Fruit fly (Drosophila melanogaster) whole organism, embryonic: ENCODE measurements around the gene CG43814.

Source experiments
- Abd-B ChIP-seq: fragments of 200-800 bp; sonication (Bioruptor generic); optimal IDR thresholded peaks from 2 replicates; lab custom pipeline; 2018; ENCODE audit warnings: missing biosample characterization, mild to moderate bottlenecking, missing genetic modification characterization, moderate library complexity
- Blimp-1 ChIP-seq: fragments of 200-800 bp; sonication (Bioruptor generic); optimal IDR thresholded peaks from 3 replicates; lab custom pipeline; 2018; ENCODE audit warnings: missing biosample characterization, missing genetic modification characterization, mild to moderate bottlenecking, moderate library complexity, missing genetic modification reagents
- CG12071 ChIP-seq: fragments of 200-800 bp; sonication (Bioruptor generic); optimal IDR thresholded peaks from 3 replicates; lab custom pipeline; 2018; ENCODE audit warnings: missing biosample characterization, mild to moderate bottlenecking, missing genetic modification characterization
- CG13775 ChIP-seq: fragments of 200-800 bp; sonication (Bioruptor generic); optimal IDR thresholded peaks from 3 replicates; lab custom pipeline; 2017; ENCODE audit warnings: missing biosample characterization, mild to moderate bottlenecking, missing genetic modification characterization
- CG14014 ChIP-seq: fragments of 200-800 bp; sonication (Bioruptor generic); IDR thresholded peaks from 2 replicates; pipeline ENCODE4 v1.3.6; 2022; ENCODE audit warnings: missing biosample characterization, missing genetic modification characterization
- CG15269 ChIP-seq: fragments of 200-800 bp; sonication (Bioruptor generic); optimal IDR thresholded peaks from 2 replicates; lab custom pipeline; 2018; ENCODE audit warnings: missing biosample characterization, mild to moderate bottlenecking, missing genetic modification characterization, moderate library complexity
- CG1603 ChIP-seq: fragments of 200-800 bp; sonication (Bioruptor generic); optimal IDR thresholded peaks from 2 replicates; lab custom pipeline; 2019; ENCODE audit warnings: missing biosample characterization, mild to moderate bottlenecking, missing genetic modification characterization, moderate library complexity
- CG16813 ChIP-seq: fragments of 200-800 bp; sonication (Bioruptor generic); IDR thresholded peaks from 3 replicates; pipeline ENCODE4 v1.3.6; 2022; ENCODE audit warnings: missing biosample characterization, missing genetic modification characterization; ENCODE audit not compliant: partially characterized antibody
- CG17568 ChIP-seq: fragments of 200-800 bp; sonication (Bioruptor generic); optimal IDR thresholded peaks from 2 replicates; lab custom pipeline; 2018; ENCODE audit warnings: missing biosample characterization, mild to moderate bottlenecking, missing genetic modification characterization, moderate library complexity
- CG17802 ChIP-seq: fragments of 200-800 bp; sonication (Bioruptor generic); optimal IDR thresholded peaks from 2 replicates; lab custom pipeline; 2018; ENCODE audit warnings: missing biosample characterization, mild to moderate bottlenecking, missing genetic modification characterization, moderate library complexity
- CG1832 ChIP-seq: fragments of 200-800 bp; sonication (Bioruptor generic); optimal IDR thresholded peaks from 2 replicates; lab custom pipeline; 2017; ENCODE audit warnings: missing biosample characterization, mild to moderate bottlenecking, missing genetic modification characterization, inconsistent platforms
- CG2199 ChIP-seq: fragments of 200-800 bp; sonication (Bioruptor generic); IDR thresholded peaks from 3 replicates; pipeline ENCODE4 v1.3.6; 2022; ENCODE audit warnings: missing biosample characterization, missing genetic modification characterization
- CG31388 ChIP-seq: fragments of 200-800 bp; sonication (Bioruptor generic); optimal IDR thresholded peaks from 2 replicates; lab custom pipeline; 2016; ENCODE audit warnings: missing biosample characterization, missing genetic modification characterization
- CG3995 ChIP-seq: fragments of 200-800 bp; sonication (Bioruptor generic); optimal IDR thresholded peaks from 3 replicates; lab custom pipeline; 2016; ENCODE audit warnings: missing biosample characterization, missing genetic modification characterization
- CG7271 ChIP-seq: fragments of 200-800 bp; sonication (Bioruptor generic); optimal IDR thresholded peaks from 2 replicates; lab custom pipeline; 2018; ENCODE audit warnings: missing biosample characterization, mild to moderate bottlenecking, missing genetic modification characterization, moderate library complexity
- CG8281 ChIP-seq: fragments of 200-800 bp; sonication (Bioruptor generic); optimal IDR thresholded peaks from 2 replicates; lab custom pipeline; 2018; ENCODE audit warnings: missing biosample characterization, mild to moderate bottlenecking, missing genetic modification characterization, moderate library complexity
- CG8359 ChIP-seq: fragments of 200-800 bp; sonication (Bioruptor generic); optimal IDR thresholded peaks from 2 replicates; lab custom pipeline; 2017; ENCODE audit warnings: missing biosample characterization, mild to moderate bottlenecking, missing genetic modification characterization, borderline replicate concordance
- CG8944 ChIP-seq: fragments of 200-800 bp; sonication (Bioruptor generic); optimal IDR thresholded peaks from 3 replicates; lab custom pipeline; 2016; ENCODE audit warnings: missing biosample characterization, missing genetic modification characterization
- D19B ChIP-seq: fragments of 200-800 bp; sonication (Bioruptor generic); optimal IDR thresholded peaks from 2 replicates; lab custom pipeline; 2017; ENCODE audit warnings: missing biosample characterization, mild to moderate bottlenecking, missing genetic modification characterization
- Dad ChIP-seq: fragments of 200-800 bp; sonication (Bioruptor generic); optimal IDR thresholded peaks from 3 replicates; lab custom pipeline; 2016; ENCODE audit warnings: missing biosample characterization, missing genetic modification characterization
- Elba2 ChIP-seq: fragments of 200-800 bp; sonication (Bioruptor generic); optimal IDR thresholded peaks from 3 replicates; lab custom pipeline; 2016; ENCODE audit warnings: missing biosample characterization, missing genetic modification characterization
- Fer1 ChIP-seq: fragments of 200-800 bp; sonication (Bioruptor generic); optimal IDR thresholded peaks from 2 replicates; lab custom pipeline; 2017; ENCODE audit warnings: missing biosample characterization, mild to moderate bottlenecking, missing genetic modification characterization
- Hey ChIP-seq: fragments of 200-800 bp; sonication (Bioruptor generic); optimal IDR thresholded peaks from 3 replicates; lab custom pipeline; 2018; ENCODE audit warnings: missing biosample characterization, mild to moderate bottlenecking, missing genetic modification characterization
- MESR4 ChIP-seq: fragments of 200-800 bp; sonication (Bioruptor generic); optimal IDR thresholded peaks from 2 replicates; lab custom pipeline; 2018; ENCODE audit warnings: missing biosample characterization, mild to moderate bottlenecking, missing genetic modification characterization, moderate library complexity
- Sox102F ChIP-seq: fragments of 200-800 bp; sonication (Bioruptor generic); optimal IDR thresholded peaks from 2 replicates; lab custom pipeline; 2018; ENCODE audit warnings: missing biosample characterization, mild to moderate bottlenecking, missing genetic modification characterization, moderate library complexity
- chif ChIP-seq, 2 experiments: fragments of 200-800 bp; sonication (Bioruptor generic); optimal IDR thresholded peaks; 3 replicates each; lab custom pipeline; 2016; ENCODE audit warnings: missing biosample characterization in 2 of 2, missing genetic modification characterization in 2 of 2
- chinmo ChIP-seq: fragments of 200-800 bp; sonication (Bioruptor generic); IDR thresholded peaks from 4 replicates; pipeline ENCODE4 v1.3.6; 2022; ENCODE audit warnings: missing biosample characterization, missing genetic modification characterization; ENCODE audit not compliant: partially characterized antibody
- dati ChIP-seq: fragments of 200-800 bp; sonication (Bioruptor generic); IDR thresholded peaks from 2 replicates; pipeline ENCODE4 v1.3.6; 2022; ENCODE audit warnings: missing biosample characterization, missing genetic modification characterization
- dysf ChIP-seq: fragments of 200-800 bp; sonication (Bioruptor generic); IDR thresholded peaks from 3 replicates; pipeline ENCODE4 v1.3.6; 2022; ENCODE audit warnings: missing biosample characterization, missing genetic modification characterization
- fd64A ChIP-seq: fragments of 200-800 bp; sonication (Bioruptor generic); optimal IDR thresholded peaks from 3 replicates; lab custom pipeline; 2018; ENCODE audit warnings: missing biosample characterization, mild to moderate bottlenecking, missing genetic modification characterization
- grn ChIP-seq: fragments of 200-800 bp; sonication (Bioruptor generic); optimal IDR thresholded peaks from 3 replicates; lab custom pipeline; 2017; ENCODE audit warnings: missing biosample characterization, missing genetic modification characterization
- gro ChIP-seq: fragments of 200-800 bp; sonication (Bioruptor generic); optimal IDR thresholded peaks from 2 replicates; lab custom pipeline; 2016; ENCODE audit warnings: missing biosample characterization, missing genetic modification characterization
- hb ChIP-seq: fragments of 200-800 bp; sonication (Bioruptor generic); IDR thresholded peaks from 3 replicates; pipeline ENCODE4 v1.3.6; 2022; ENCODE audit warnings: missing biosample characterization, missing genetic modification characterization; ENCODE audit not compliant: partially characterized antibody
- kah ChIP-seq: fragments of 200-800 bp; sonication (Bioruptor generic); optimal IDR thresholded peaks from 2 replicates; lab custom pipeline; 2018; ENCODE audit warnings: missing biosample characterization, mild to moderate bottlenecking, missing genetic modification characterization
- lbe ChIP-seq: fragments of 200-800 bp; sonication (Bioruptor generic); optimal IDR thresholded peaks from 2 replicates; lab custom pipeline; 2016; ENCODE audit warnings: missing biosample characterization, mild to moderate bottlenecking, missing genetic modification characterization
- nerfin-2 ChIP-seq: fragments of 200-800 bp; sonication (Bioruptor generic); IDR thresholded peaks from 2 replicates; pipeline ENCODE4 v1.3.6; 2022; ENCODE audit warnings: missing biosample characterization, missing genetic modification characterization; ENCODE audit not compliant: partially characterized antibody
- ro ChIP-seq: fragments of 200-800 bp; sonication (Bioruptor generic); IDR thresholded peaks from 2 replicates; pipeline ENCODE4 v1.3.6; 2022; ENCODE audit warnings: missing biosample characterization, missing genetic modification characterization
- row ChIP-seq: fragments of 200-800 bp; sonication (Bioruptor generic); IDR thresholded peaks from 3 replicates; pipeline ENCODE4 v1.3.6; 2022; ENCODE audit warnings: missing biosample characterization, missing genetic modification characterization
- sens ChIP-seq: fragments of 200-800 bp; sonication (Bioruptor generic); peaks from one replicate; lab custom pipeline; 2016; ENCODE audit warnings: missing biosample characterization, missing genetic modification characterization
- sug ChIP-seq: fragments of 200-800 bp; optimal IDR thresholded peaks from 2 replicates; lab custom pipeline; 2019; ENCODE audit warnings: missing biosample characterization, mild to moderate bottlenecking, missing genetic modification characterization, moderate library complexity
- yki ChIP-seq: fragments of >200 bp; optimal IDR thresholded peaks from 3 replicates; lab custom pipeline; 2018

CG43814 gene

DNA sequence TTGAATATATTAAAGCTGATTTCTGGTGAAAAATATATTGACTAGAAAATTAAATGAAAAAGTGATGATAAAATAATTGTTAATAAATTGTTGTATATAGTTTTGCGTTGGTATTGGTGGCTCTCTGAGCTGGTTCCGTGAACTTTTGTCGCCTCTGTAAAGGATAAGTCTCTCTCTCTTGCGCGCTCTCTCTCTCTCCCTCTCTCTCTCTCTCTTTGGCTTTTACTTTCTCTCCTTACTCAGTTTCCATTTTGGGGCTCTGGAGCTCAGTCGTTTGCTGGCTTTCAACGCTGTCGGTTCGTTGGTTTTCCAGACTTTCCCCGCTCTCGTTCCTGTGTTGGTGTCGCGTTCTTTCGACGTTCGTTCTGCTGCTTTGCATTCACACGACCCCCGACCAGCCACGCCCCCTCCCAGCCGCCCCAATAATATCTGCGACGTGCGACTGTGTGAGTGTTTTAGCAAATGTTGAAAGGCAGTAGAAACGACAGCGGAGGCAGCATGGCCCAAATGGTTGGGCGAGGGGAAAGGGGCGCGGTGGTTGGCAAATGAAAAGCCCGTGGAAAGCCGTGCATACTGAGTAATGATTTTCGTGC, 39.9 kb upstream of the CG43814 start, which contains the start of gene CG17321 (continued):
- TF ChIP-seq CG15269 = no peak

DNA sequence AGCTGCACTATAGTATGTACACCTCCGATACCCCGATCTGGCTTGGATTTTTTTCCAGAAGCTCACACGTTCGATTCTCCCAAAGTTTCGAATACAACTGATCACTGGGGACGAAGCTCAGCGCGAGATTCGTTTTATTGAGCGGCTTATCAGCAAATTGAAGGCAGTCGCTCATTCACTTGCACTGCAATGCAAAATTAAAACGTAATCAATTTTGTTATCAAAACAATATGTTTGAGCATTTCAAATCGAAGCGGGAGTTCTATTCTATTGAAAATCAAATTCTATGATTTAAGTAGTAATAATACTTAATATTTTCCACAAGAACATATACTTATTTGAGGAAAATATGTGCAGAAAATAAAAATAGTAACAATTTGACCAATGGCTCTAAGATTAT, 39.3 kb upstream of the CG43814 start, which contains the start of gene CG33120:
Gene CG33120 (minus strand): TSS at position 101 of the 400 bp plus-strand sequence.
- TF ChIP-seq CG2199 (GFP tag; lab: Robert Waterston, UW) = no peak
- peak; percentile 37 for TF ChIP-seq sens (GFP tag; lab: Kevin White, UChicago)
- no peak for TF ChIP-seq chif (GFP tag; optimal IDR thresholded peaks at IDR 0.05; lab: Kevin White, UChicago)

DNA sequence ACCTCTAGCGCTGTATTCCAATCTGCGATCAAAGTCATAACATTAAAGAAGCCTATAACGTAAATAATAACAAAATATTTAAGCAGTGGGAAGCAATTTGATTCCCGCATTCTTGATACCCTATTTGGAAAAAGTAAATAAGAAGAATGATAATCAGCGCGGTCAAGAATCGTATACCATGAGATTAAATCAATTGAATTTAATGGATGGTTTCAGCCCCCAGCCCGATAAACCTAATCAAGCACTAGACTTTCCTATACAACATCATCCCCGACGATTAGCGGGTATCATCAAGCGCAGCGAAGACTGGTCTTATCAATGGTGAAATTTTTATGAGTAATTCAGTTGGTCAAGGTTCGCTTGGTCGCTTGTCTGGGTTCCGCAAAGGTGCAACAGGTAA, 38.4 kb upstream of the CG43814 start:
- TF ChIP-seq hb (GFP tag; lab: Robert Waterston, UW) = no peak
- no peak for TF ChIP-seq MESR4 (GFP tag; lab: Kevin White, UChicago)
- peak; percentile 74 for TF ChIP-seq sens (GFP tag; lab: Kevin White, UChicago)
- TF ChIP-seq ro (GFP tag; lab: Robert Waterston, UW) = no peak
- peak; percentile 11; the same call in 1 of the 3 replicates for TF ChIP-seq row (GFP tag; lab: Robert Waterston, UW)
- TF ChIP-seq CG14014 = no peak
- peak; percentile 45 for TF ChIP-seq D19B (GFP tag; lab: Kevin White, UChicago)
- TF ChIP-seq nerfin-2 (GFP tag; lab: Robert Waterston, UW) = no peak
- TF ChIP-seq dysf (GFP tag; lab: Robert Waterston, UW) = no peak
- TF ChIP-seq lbe (GFP tag; lab: Kevin White, UChicago) = peak; percentile 36

DNA sequence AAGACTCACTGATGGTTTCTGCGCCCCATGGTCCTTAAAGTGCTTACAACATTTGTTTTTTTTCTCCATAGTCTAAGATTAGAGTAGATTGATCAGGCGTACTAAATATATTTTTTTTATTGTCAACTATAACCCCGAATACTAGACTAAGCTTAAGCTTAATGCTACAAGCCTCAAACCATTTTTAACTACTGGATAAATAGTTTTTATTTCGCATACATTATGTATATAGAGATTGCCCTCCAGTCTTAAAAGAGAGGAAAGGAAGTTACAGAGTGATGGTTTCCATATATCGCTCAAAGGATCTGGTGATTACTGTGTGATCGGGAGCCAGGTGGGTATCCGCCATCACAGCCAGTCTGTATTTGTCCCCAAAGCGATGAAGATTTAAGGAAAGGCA, 36.1 kb upstream of the CG43814 start, which contains the start of gene CG31752:
Gene CG31752 (minus strand): TSS at position 101 of the 400 bp plus-strand sequence.
- TF ChIP-seq CG31388 (GFP tag; lab: Kevin White, UChicago) (no peak), Elba2 (no peak)

DNA sequence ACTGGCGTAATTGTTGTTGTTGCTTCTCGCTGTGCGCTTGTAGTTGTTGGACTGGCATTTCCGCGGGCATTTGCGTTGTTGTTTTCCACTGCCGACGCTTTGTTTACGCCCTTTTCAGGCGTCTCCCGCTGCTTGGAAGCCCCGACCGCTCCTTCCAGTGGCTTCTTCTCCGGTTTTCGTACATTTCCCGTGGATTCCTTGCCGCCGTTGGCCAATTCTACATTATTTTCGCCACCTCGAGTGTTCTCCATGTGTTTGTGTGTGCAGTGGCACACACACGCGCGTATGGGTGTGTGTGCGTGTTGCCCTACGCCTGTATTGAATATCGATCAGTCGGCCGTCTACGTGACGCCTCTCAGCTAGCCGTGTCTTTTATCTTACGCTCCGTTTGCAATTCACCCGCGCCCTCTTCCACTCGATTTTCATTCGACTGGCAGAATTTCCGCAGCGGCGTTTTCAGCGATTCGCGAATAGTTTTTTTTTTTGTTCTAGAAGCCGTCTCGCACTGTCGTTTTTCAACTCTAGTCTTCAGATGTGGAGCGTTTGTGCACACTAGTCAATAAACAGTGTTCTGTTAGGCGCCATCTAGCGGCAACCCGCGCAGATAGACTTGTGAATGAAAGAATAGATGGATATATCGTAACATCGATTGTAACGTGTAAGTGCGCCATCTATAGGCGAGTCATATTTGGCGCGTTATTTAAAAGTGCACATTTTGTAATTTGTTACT, 34.2 kb upstream of the CG43814 start, which contains the start of gene CG10600:
Gene CG10600 (minus strand): TSS at position 537 of the 730 bp plus-strand sequence.
- TF ChIP-seq gro (GFP tag; lab: Kevin White, UChicago) (peak; percentile 85), CG16813 (peak; percentile 85), CG17568 (GFP tag; lab: Kevin White, UChicago) (no peak), CG1603 (tag; lab: Kevin White, UChicago) (peak; percentile 92), CG7271 (tag; lab: Kevin White, UChicago) (no peak), Hey (tag; lab: Kevin White, UChicago) (no peak), Sox102F (GFP tag; lab: Kevin White, UChicago) (no peak), CG13775 (GFP tag; lab: Kevin White, UChicago) (peak; percentile 46), CG12071 (GFP tag; lab: Kevin White, UChicago) (peak; percentile 48), Fer1 (GFP tag; lab: Kevin White, UChicago) (peak; percentile 88), CG8281 (tag; lab: Kevin White, UChicago) (no peak), CG17802 (tag; lab: Kevin White, UChicago) (peak; percentile 63), lbe (GFP tag; lab: Kevin White, UChicago) (peak; percentile 86), kah (GFP tag; lab: Kevin White, UChicago) (peak; percentile 16), CG8944 (peak; percentile 90), CG3995 (GFP tag; lab: Kevin White, UChicago) (peak; percentile 94), yki (lab: Kevin White, UChicago) (no peak), CG1832 (no peak), fd64A (GFP tag; lab: Kevin White, UChicago) (peak; percentile 10), sug (tag; lab: Kevin White, UChicago) (peak; percentile 80), Dad (GFP tag; lab: Kevin White, UChicago) (peak; percentile 85), Blimp-1 (no peak), Abd-B (GFP tag; lab: Kevin White, UChicago) (peak; percentile 72), CG8359 (GFP tag; lab: Kevin White, UChicago) (peak; percentile 38), grn (GFP tag; lab: Kevin White, UChicago) (peak; percentile 52), chinmo (GFP tag; lab: Robert Waterston, UW) (peak; percentile 93), dati (peak; percentile 46; the same call in 1 of the 2 replicates)
